Fruit fly (Drosophila melanogaster): ENCODE data around the gene CG6013.

The CG6013 gene

dm6 chr3R:19028758-19029157 is 2.5 kb upstream of the CG6013 start, which contains the start of the genes GatA and P5cr (continued):
- TF ChIP-seq maf-S (GFP tag; optimal IDR thresholded peaks at IDR 0.05): peak; percentile 88
- TF ChIP-seq Ptx1 (GFP tag; IDR thresholded peaks at IDR 0.05): peak; percentile 84
- TF ChIP-seq CG12071 (GFP tag; optimal IDR thresholded peaks at IDR 0.05): peak; percentile 79
- 0 out of 3 replicates have a peak, but pooled peaks have one; percentile 43 for TF ChIP-seq CG11560 (tag; IDR thresholded peaks at IDR 0.05)
- no peak for TF ChIP-seq Doc2 (GFP tag; IDR thresholded peaks at IDR 0.05)
- TF ChIP-seq sr (GFP tag; IDR thresholded peaks at IDR 0.05): peak; percentile 69

- TF ChIP-seq CG7963 (GFP tag; IDR thresholded peaks at IDR 0.05; ENCODE audit: partially characterized antibody): no peak
- peak; percentile 3 for TF ChIP-seq oc (tag; optimal IDR thresholded peaks at IDR 0.05)
- TF ChIP-seq Six4 (GFP tag; optimal IDR thresholded peaks at IDR 0.05): no peak
- TF ChIP-seq Hmr (GFP tag; optimal IDR thresholded peaks at IDR 0.05): no peak
- TF ChIP-seq bbx (GFP tag; IDR thresholded peaks at IDR 0.05; ENCODE audit: partially characterized antibody): 0 out of 2 replicates have a peak, but pooled peaks have one; percentile 18
- TF ChIP-seq ci (GFP tag; IDR thresholded peaks at IDR 0.05): 0 out of 3 replicates have a peak, but pooled peaks have one; percentile 26
- peak; percentile 78 for TF ChIP-seq Blimp-1 (GFP tag; optimal IDR thresholded peaks at IDR 0.05)
These were observed 1.9 kb downstream of the CG6013 start, which contains the start of gene CG6026 for dm6 chr3R:19033238-19033637. Gene CG6026, plus strand, starts transcription at chr3R:19033538.

- TF ChIP-seq CG3281 (GFP tag; optimal IDR thresholded peaks at IDR 0.05): no peak
- no peak for TF ChIP-seq hth (optimal IDR thresholded peaks at IDR 0.05)
- no peak for TF ChIP-seq Six4 (GFP tag; optimal IDR thresholded peaks at IDR 0.05)
- 0 out of 3 replicates have a peak, but pooled peaks have one; percentile 11 for TF ChIP-seq gce (GFP tag; IDR thresholded peaks at IDR 0.05)
- no peak for TF ChIP-seq Dad (GFP tag; optimal IDR thresholded peaks at IDR 0.05)
- no peak for TF ChIP-seq Atf6 (GFP tag; IDR thresholded peaks at IDR 0.05)
- TF ChIP-seq Blimp-1 (GFP tag; optimal IDR thresholded peaks at IDR 0.05): peak; percentile 96
- TF ChIP-seq vvl (GFP tag; IDR thresholded peaks at IDR 0.05): no peak
These were observed 5.3 kb downstream of the CG6013 start for dm6 chr3R:19036521-19037142.

dm6 chr3R:19040685-19041084 is 9.4 kb downstream of the CG6013 start:
- TF ChIP-seq NFAT (GFP tag; IDR thresholded peaks at IDR 0.05) (no peak), z (GFP tag; IDR thresholded peaks at IDR 0.05) (no peak), CG4707 (GFP tag; optimal IDR thresholded peaks at IDR 0.05) (no peak), gsb-n (tag; optimal IDR thresholded peaks at IDR 0.05) (no peak), Scr (GFP tag; IDR thresholded peaks at IDR 0.05; ENCODE audit: partially characterized antibody) (no peak), CG4360 (GFP tag; IDR thresholded peaks at IDR 0.05) (no peak; the same call in 1 of the 2 replicates)

dm6 chr3R:19044638-19045037 is 13.3 kb downstream of the CG6013 start:
- TF ChIP-seq CG4820 (GFP tag; optimal IDR thresholded peaks at IDR 0.05) (no peak), stwl (tag; optimal IDR thresholded peaks at IDR 0.05) (peak; percentile 72), CG12391 (tag; optimal IDR thresholded peaks at IDR 0.05) (no peak), CTCF (GFP tag; optimal IDR thresholded peaks at IDR 0.05) (peak; percentile 41), rib (GFP tag; IDR thresholded peaks at IDR 0.05) (no peak), CG10959 (GFP tag; IDR thresholded peaks at IDR 0.05) (no peak), Gug (GFP tag; IDR thresholded peaks at IDR 0.05) (no peak), danr (GFP tag; IDR thresholded peaks at IDR 0.05) (no peak), H15 (GFP tag; IDR thresholded peaks at IDR 0.05) (no peak), amos (GFP tag; IDR thresholded peaks at IDR 0.05; ENCODE audit: partially characterized antibody) (peak; percentile 26; the same call in 1 of the 2 replicates), CG9437 (GFP tag; optimal IDR thresholded peaks at IDR 0.05) (peak; percentile 96), CG3281 (GFP tag; optimal IDR thresholded peaks at IDR 0.05) (peak; percentile 80), CG31441 (GFP tag; IDR thresholded peaks at IDR 0.05) (no peak), HHEX (GFP tag; optimal IDR thresholded peaks at IDR 0.05) (no peak), scrt (GFP tag; optimal IDR thresholded peaks at IDR 0.05) (no peak), sens-2 (GFP tag; IDR thresholded peaks at IDR 0.05) (no peak), Pdp1 (GFP tag; optimal IDR thresholded peaks at IDR 0.05) (peak in 1 of 2 experiments; percentile 84), CG7928 (GFP tag; optimal IDR thresholded peaks at IDR 0.05) (peak; percentile 76), CG9932 (GFP tag; IDR thresholded peaks at IDR 0.05) (no peak)

Data from whole organism, embryonic.